Fruit fly (Drosophila melanogaster): Measurements from ENCODE around the gene CG13930.

DNA sequence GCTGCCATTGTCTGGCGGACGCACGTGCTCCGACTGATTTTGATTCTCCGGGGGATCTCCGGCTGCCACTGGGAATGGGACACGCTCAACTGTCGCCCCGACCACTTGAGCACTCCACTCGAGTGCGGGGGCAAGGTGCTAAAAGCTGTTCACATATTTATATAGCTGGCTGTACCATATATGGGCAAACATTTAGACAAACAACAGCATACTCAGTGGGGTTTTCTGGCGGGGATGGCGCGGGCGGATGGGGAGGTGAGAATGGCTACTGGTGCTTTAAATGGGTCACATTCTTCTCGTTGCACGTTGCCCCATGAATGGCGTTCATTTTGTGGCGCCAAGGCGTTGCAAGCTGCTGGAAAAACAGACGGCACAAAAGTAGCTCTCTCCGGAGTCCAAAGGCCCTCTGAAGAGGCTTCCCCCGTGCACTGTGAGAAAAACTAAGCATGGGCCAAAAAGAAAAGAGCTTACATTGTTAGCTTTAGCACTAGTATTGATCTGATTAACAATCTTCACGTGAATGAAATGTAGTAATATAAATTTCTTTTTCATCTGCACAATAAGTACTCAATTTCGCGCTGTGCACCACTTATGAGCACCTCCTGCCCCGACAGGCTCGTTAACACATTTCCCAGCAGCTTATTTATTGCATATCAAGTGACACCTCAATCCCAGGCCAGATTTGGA, 18.3 kb upstream of the CG13930 start:
- TF ChIP-seq Clk (GFP tag; optimal IDR thresholded peaks at IDR 0.05) (no peak), CG14711 (tag; optimal IDR thresholded peaks at IDR 0.05) (no peak), Hr96 (GFP tag; optimal IDR thresholded peaks at IDR 0.05) (no peak), cnc (optimal IDR thresholded peaks at IDR 0.05) (no peak), Crg-1 (GFP tag; optimal IDR thresholded peaks at IDR 0.05) (no peak), CG11617 (GFP tag; optimal IDR thresholded peaks at IDR 0.05) (no peak), kay (GFP tag; ENCODE audit: borderline replicate concordance) (no peak), CG7101 (tag; optimal IDR thresholded peaks at IDR 0.05) (no peak), toe (GFP tag; optimal IDR thresholded peaks at IDR 0.05) (no peak), pad (GFP tag; optimal IDR thresholded peaks at IDR 0.05) (no peak)
